Fruit fly (Drosophila melanogaster) whole organism, wandering third instar larva: Measurements from ENCODE around the gene lwr.

ENCODE experiments used
- h ChIP-seq: fragments of 200-800 bp; sonication (Bioruptor generic); optimal IDR thresholded peaks from 3 replicates; lab custom pipeline; 2016; ENCODE audit warnings: missing biosample characterization, mild to moderate bottlenecking, missing genetic modification characterization
- pan ChIP-seq: fragments of >200 bp; optimal IDR thresholded peaks from 2 replicates; lab custom pipeline; 2017
- usp ChIP-seq: fragments of >200 bp; optimal IDR thresholded peaks from 2 replicates; lab custom pipeline; 2017; ENCODE audit warnings: missing biosample characterization, missing genetic modification characterization

dm6 chr2L:513035-513434 is 29.3 kb downstream of the lwr start:
- TF ChIP-seq usp (GFP tag; lab: Kevin White, UChicago) (no peak), pan (lab: Kevin White, UChicago) (no peak), h (GFP tag; lab: Kevin White, UChicago) (peak; percentile 12)
